Worm (Caenorhabditis elegans) whole organism, late embryonic: ENCODE measurements around the gene cyk-1.

Source experiments
- pag-3 ChIP-seq: sonication (generic microtip); optimal IDR thresholded peaks from 2 replicates; lab custom pipeline; 2016; ENCODE audit warnings: missing compliant biosample characterization, missing genetic modification characterization, borderline replicate concordance
- ttx-3 ChIP-seq: sonication (generic microtip); optimal IDR thresholded peaks from 2 replicates; lab custom pipeline; 2016; ENCODE audit warnings: missing genetic modification reagents, missing genetic modification characterization, missing compliant biosample characterization

ce11 chrIII:6974952-6975351, 54.1 kb downstream of the cyk-1 start:
- no peak for TF ChIP-seq pag-3 (tag; lab: Kevin White, UChicago)
- TF ChIP-seq ttx-3 (tag; lab: Kevin White, UChicago) = no peak
